Worm (Caenorhabditis elegans) whole organism, young adult: ENCODE data around the gene C31B8.9.

ENCODE experiments used
- B0019.2 ChIP-seq: fragments of 200-800 bp; sonication (Bioruptor generic); conservative IDR thresholded peaks from 2 replicates; pipeline ENCODE4 v1.3.6; 2022; ENCODE audit warnings: missing genetic modification reagents, missing genetic modification characterization, missing compliant biosample characterization
- B0035.1 ChIP-seq: sonication (generic microtip); optimal IDR thresholded peaks from 2 replicates; lab custom pipeline; 2016; ENCODE audit warnings: missing genetic modification characterization, mild to moderate bottlenecking, missing compliant biosample characterization, missing genotype, missing genetic modification reagents
- C17E4.6 ChIP-seq: fragments of 200-800 bp; sonication (Bioruptor generic); IDR thresholded peaks from 2 replicates; pipeline ENCODE4 v1.3.6; 2022; ENCODE audit warnings: missing genetic modification reagents, missing genetic modification characterization, missing compliant biosample characterization
- F10E7.11 ChIP-seq: sonication (generic microtip); optimal IDR thresholded peaks from 2 replicates; lab custom pipeline; 2017; ENCODE audit warnings: mild to moderate bottlenecking, missing genetic modification characterization, moderate library complexity, missing compliant biosample characterization
- K12H6.12 ChIP-seq: fragments of 200-800 bp; sonication (Bioruptor generic); optimal IDR thresholded peaks from 2 replicates; lab custom pipeline; 2018; ENCODE audit warnings: mild to moderate bottlenecking, missing genetic modification characterization, missing compliant biosample characterization
- T07F8.4 ChIP-seq: sonication (generic microtip); optimal IDR thresholded peaks from 2 replicates; lab custom pipeline; 2016; ENCODE audit warnings: mild to moderate bottlenecking, missing genetic modification characterization, moderate library complexity, missing compliant biosample characterization
- akir-1 ChIP-seq: fragments of 200-800 bp; sonication (Bioruptor generic); optimal IDR thresholded peaks from 2 replicates; lab custom pipeline; 2018; ENCODE audit warnings: mild to moderate bottlenecking, missing genetic modification characterization, moderate library complexity, missing compliant biosample characterization
- aptf-3 ChIP-seq: fragments of 200-800 bp; sonication (Bioruptor generic); IDR thresholded peaks from 2 replicates; pipeline ENCODE4 v1.3.6; 2022; ENCODE audit warnings: missing genetic modification characterization, missing compliant biosample characterization
- attf-5 ChIP-seq: fragments of 200-800 bp; sonication (Bioruptor generic); optimal IDR thresholded peaks from 2 replicates; lab custom pipeline; 2018; ENCODE audit warnings: mild to moderate bottlenecking, missing genetic modification characterization, missing compliant biosample characterization
- bed-1 ChIP-seq: fragments of 200-800 bp; sonication (Bioruptor generic); IDR thresholded peaks from 2 replicates; pipeline ENCODE4 v1.3.6; 2022; ENCODE audit warnings: missing genetic modification reagents, missing genetic modification characterization, missing compliant biosample characterization
- cebp-1 ChIP-seq, 2 experiments: fragments of 200-800 bp in 1 of 2; sonication (Bioruptor generic) in 1 of 2; sonication (generic microtip) in 1 of 2; IDR thresholded peaks in 1 of 2; optimal IDR thresholded peaks in 1 of 2; 2 replicates each; pipeline versions ENCODE4 v1.3.6 to Lab custom; 2017 to 2022; ENCODE audit warnings: missing compliant biosample characterization in 2 of 2, missing genetic modification characterization in 2 of 2, mild to moderate bottlenecking in 1 of 2, missing genetic modification reagents in 1 of 2, moderate library complexity in 1 of 2
- ceh-100 ChIP-seq: fragments of 200-800 bp; sonication (Bioruptor generic); IDR thresholded peaks from 2 replicates; pipeline ENCODE4 v1.3.6; 2022; ENCODE audit warnings: missing genetic modification reagents, missing genetic modification characterization, missing compliant biosample characterization
- ceh-91 ChIP-seq: fragments of 200-800 bp; sonication (Bioruptor generic); IDR thresholded peaks from 2 replicates; pipeline ENCODE4 v1.3.6; 2022; ENCODE audit warnings: missing genetic modification reagents, missing genetic modification characterization, missing compliant biosample characterization
- egl-18 ChIP-seq: fragments of 200-800 bp; sonication (Bioruptor generic); IDR thresholded peaks from 2 replicates; pipeline ENCODE4 v1.3.6; 2022; ENCODE audit warnings: missing genetic modification reagents, missing genetic modification characterization, missing compliant biosample characterization
- gei-17 ChIP-seq: fragments of 200-800 bp; sonication (Bioruptor generic); optimal IDR thresholded peaks from 2 replicates; lab custom pipeline; 2018; ENCODE audit warnings: mild to moderate bottlenecking, missing genetic modification characterization, missing compliant biosample characterization
- him-1 ChIP-seq: sonication (generic microtip); optimal IDR thresholded peaks from 2 replicates; lab custom pipeline; 2016; ENCODE audit warnings: missing genotype, missing genetic modification reagents, missing genetic modification characterization, missing compliant biosample characterization
- hlh-12 ChIP-seq: sonication (generic microtip); optimal IDR thresholded peaks from 2 replicates; lab custom pipeline; 2016; ENCODE audit warnings: missing genetic modification characterization, missing compliant biosample characterization
- hrde-1 ChIP-seq: sonication (generic microtip); optimal IDR thresholded peaks from 2 replicates; lab custom pipeline; 2016; ENCODE audit warnings: missing genetic modification characterization, mild to moderate bottlenecking, missing compliant biosample characterization, moderate library complexity, missing genotype, missing genetic modification reagents, borderline replicate concordance
- lag-1 ChIP-seq: fragments of 200-800 bp; sonication (Bioruptor generic); IDR thresholded peaks from 2 replicates; pipeline ENCODE4 v1.3.6; 2022; ENCODE audit warnings: missing genetic modification reagents, missing genetic modification characterization, missing compliant biosample characterization
- let-526 ChIP-seq: fragments of 200-800 bp; sonication (Bioruptor generic); IDR thresholded peaks from 2 replicates; pipeline ENCODE4 v1.3.6; 2022; ENCODE audit warnings: missing genetic modification reagents, missing genetic modification characterization, missing compliant biosample characterization
- let-607 ChIP-seq, 2 experiments: fragments of 200-800 bp in 1 of 2; sonication (Bioruptor generic) in 1 of 2; sonication (generic microtip) in 1 of 2; optimal IDR thresholded peaks; 2 replicates each; lab custom pipeline; 2016 to 2018; ENCODE audit warnings: mild to moderate bottlenecking in 2 of 2, missing compliant biosample characterization in 2 of 2, missing genetic modification characterization in 2 of 2, moderate library complexity in 2 of 2, missing genotype in 1 of 2
- lin-40 ChIP-seq: sonication (generic microtip); optimal IDR thresholded peaks from 2 replicates; lab custom pipeline; 2016; ENCODE audit warnings: missing genetic modification characterization, mild to moderate bottlenecking, missing compliant biosample characterization, missing genotype, missing genetic modification reagents
- madf-8 ChIP-seq: fragments of 200-800 bp; sonication (Bioruptor generic); conservative IDR thresholded peaks from 2 replicates; pipeline ENCODE4 v1.3.6; 2022; ENCODE audit warnings: missing genetic modification reagents, missing genetic modification characterization, missing compliant biosample characterization
- mel-28 ChIP-seq: sonication (generic microtip); optimal IDR thresholded peaks from 2 replicates; lab custom pipeline; 2016; ENCODE audit warnings: borderline replicate concordance, mild to moderate bottlenecking, missing genetic modification characterization, missing compliant biosample characterization
- nfya-1 ChIP-seq: sonication (generic microtip); optimal IDR thresholded peaks from 2 replicates; lab custom pipeline; 2017; ENCODE audit warnings: antibody characterized with exemption, missing compliant biosample characterization, missing genetic modification characterization, borderline replicate concordance; ENCODE audit not compliant: insufficient read depth
- nhr-80 ChIP-seq: sonication (generic microtip); optimal IDR thresholded peaks from 2 replicates; lab custom pipeline; 2016; ENCODE audit warnings: missing genetic modification characterization, missing compliant biosample characterization
- pbrm-1 ChIP-seq: fragments of 200-800 bp; sonication (Bioruptor generic); IDR thresholded peaks from 2 replicates; pipeline ENCODE4 v1.3.6; 2022; ENCODE audit warnings: missing genetic modification reagents, missing genetic modification characterization, missing compliant biosample characterization
- rcor-1 ChIP-seq: fragments of 200-800 bp; sonication (Bioruptor generic); IDR thresholded peaks from 2 replicates; pipeline ENCODE4 v1.3.6; 2022; ENCODE audit warnings: missing genetic modification reagents, missing genetic modification characterization, missing compliant biosample characterization
- rec-8 ChIP-seq, 2 experiments: sonication (generic microtip); optimal IDR thresholded peaks; 2 replicates each; lab custom pipeline; 2016; ENCODE audit warnings: mild to moderate bottlenecking in 2 of 2, missing genetic modification characterization in 2 of 2, missing genetic modification reagents in 2 of 2, missing genotype in 2 of 2, missing biosample characterization in 1 of 2, missing compliant biosample characterization in 1 of 2, moderate library complexity in 1 of 2
- rpc-1 ChIP-seq, 2 experiments: fragments of 150-350 bp in 1 of 2; sonication (generic microtip) in 1 of 2; optimal IDR thresholded peaks; 2 replicates each; lab custom pipeline; 2014 to 2018; ENCODE audit warnings: missing biosample characterization in 1 of 2, missing genetic modification characterization in 1 of 2, missing genetic modification reagents in 1 of 2, missing genotype in 1 of 2
- sea-2 ChIP-seq: fragments of 200-800 bp; sonication (Bioruptor generic); IDR thresholded peaks from 2 replicates; pipeline ENCODE4 v1.3.6; 2022; ENCODE audit warnings: missing genetic modification characterization, missing compliant biosample characterization
- somi-1 ChIP-seq: fragments of 200-800 bp; sonication (Bioruptor generic); optimal IDR thresholded peaks from 2 replicates; lab custom pipeline; 2018; ENCODE audit warnings: mild to moderate bottlenecking, missing genetic modification characterization, missing compliant biosample characterization

Gene C31B8.9

ce11 chrV:2945602-2946001, 32.8 kb upstream of the C31B8.9 start, which contains the start of gene srh-87:
Gene srh-87, minus strand, starts transcription at chrV:2945702.
- TF ChIP-seq rcor-1 (GFP tag; lab: Robert Waterston, UW), result no peak

- TF ChIP-seq gei-17 (GFP tag; lab: Kevin White, UChicago), result no peak
- TF ChIP-seq let-607 (tag; optimal IDR thresholded peaks at IDR 0.05; lab: Kevin White, UChicago), result no peak
Observed at ce11 chrV:2943859-2944258, 31.1 kb upstream of the C31B8.9 start, which contains the start of gene srw-137. Gene srw-137, minus strand, starts transcription at chrV:2943959.

- TF ChIP-seq let-526 (GFP tag; lab: Robert Waterston, UW) (no peak), hrde-1 (tag; lab: Kevin White, UChicago) (no peak), bed-1 (GFP tag; lab: Robert Waterston, UW) (no peak), lag-1 (no peak), ceh-91 (GFP tag; lab: Robert Waterston, UW) (no peak), madf-8 (no peak), rpc-1 (optimal IDR thresholded peaks at IDR 0.05; lab: Kevin White, UChicago) (no peak), rpc-1 (tag; optimal IDR thresholded peaks at IDR 0.05; lab: Kevin White, UChicago) (no peak), rec-8 (tag; optimal IDR thresholded peaks at IDR 0.05; lab: Kevin White, UChicago) (no peak), ceh-100 (no peak), K12H6.12 (tag; lab: Kevin White, UChicago) (no peak), sea-2 (no peak), egl-18 (GFP tag; lab: Robert Waterston, UW) (no peak), C17E4.6 (GFP tag; lab: Robert Waterston, UW) (no peak), attf-5 (GFP tag; lab: Kevin White, UChicago) (no peak), lin-40 (tag; lab: Kevin White, UChicago) (no peak), B0035.1 (tag; lab: Kevin White, UChicago) (no peak), mel-28 (tag; lab: Kevin White, UChicago) (no peak)
Observed at ce11 chrV:2942247-2942646, 29.4 kb upstream of the C31B8.9 start.

ce11 chrV:2941405-2941804, 28.6 kb upstream of the C31B8.9 start, which contains the start of gene srw-143:
Gene srw-143, minus strand, starts transcription at chrV:2941505.
- TF ChIP-seq B0019.2 (no peak), aptf-3 (GFP tag; lab: Robert Waterston, UW) (no peak), cebp-1 (GFP tag; IDR thresholded peaks at IDR 0.05; lab: Robert Waterston, UW) (no peak), cebp-1 (tag; optimal IDR thresholded peaks at IDR 0.05; lab: Kevin White, UChicago) (no peak), him-1 (tag; lab: Kevin White, UChicago) (no peak), nhr-80 (tag; lab: Kevin White, UChicago) (no peak), hlh-12 (tag; lab: Kevin White, UChicago) (no peak), pbrm-1 (GFP tag; lab: Robert Waterston, UW) (no peak), akir-1 (GFP tag; lab: Kevin White, UChicago) (no peak), nfya-1 (tag; lab: Kevin White, UChicago) (no peak), T07F8.4 (tag; lab: Kevin White, UChicago) (no peak), somi-1 (no peak), sea-2 (no peak), F10E7.11 (tag; lab: Kevin White, UChicago) (no peak)
